Fruit fly (Drosophila melanogaster): ENCODE data around the gene XNP.

Gene XNP

DNA sequence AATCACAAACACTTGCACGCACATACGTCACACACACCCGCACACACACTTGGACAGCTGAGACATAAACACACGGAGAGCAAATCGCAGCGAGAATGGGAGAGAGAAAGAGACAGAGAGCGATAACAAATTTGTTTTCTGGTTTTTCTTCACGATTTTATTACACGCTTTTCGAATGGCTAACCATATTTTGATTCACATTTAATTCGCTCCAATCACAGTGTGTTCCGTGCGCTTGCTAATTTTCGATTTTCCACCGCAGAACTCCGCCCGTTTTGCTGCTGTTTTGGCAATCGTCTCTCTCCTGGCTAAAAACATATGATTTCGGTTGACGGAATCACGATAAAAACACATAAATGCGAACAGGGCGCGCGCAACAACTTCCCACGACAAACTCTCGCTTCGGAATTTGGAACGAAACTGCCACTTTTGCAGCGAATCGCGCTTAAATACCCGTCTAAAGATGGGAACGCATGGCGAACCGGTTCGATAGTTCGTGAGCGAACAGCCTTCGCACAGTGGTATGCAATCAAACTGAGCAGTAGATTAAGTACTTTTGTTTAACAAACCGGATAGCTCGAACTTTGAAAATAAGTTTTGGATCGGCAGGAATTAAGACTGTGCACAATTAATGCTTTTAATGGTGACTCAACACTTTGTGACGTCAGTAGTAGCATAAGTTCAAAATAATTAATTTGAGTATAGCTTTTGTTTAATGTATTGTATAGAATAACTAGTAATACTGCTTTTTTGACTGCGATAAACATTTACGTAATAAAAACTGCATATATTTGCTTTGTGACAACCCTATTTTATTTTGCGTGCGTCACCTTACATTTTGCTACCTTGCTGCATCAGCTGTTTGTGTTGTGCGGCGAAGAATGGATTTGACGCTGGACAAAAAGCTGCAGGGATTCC lies 9.7 kb downstream of the XNP start, which contains the start of the genes Fur1 and Vps33B (continued):
- peak; percentile 94 for TF ChIP-seq CG11695 (GFP tag; IDR thresholded peaks at IDR 0.05)
- peak; percentile 92 for TF ChIP-seq oc (tag; optimal IDR thresholded peaks at IDR 0.05)
- peak; percentile 100 for TF ChIP-seq Med (GFP tag)
- TF ChIP-seq YL-1 (GFP tag; optimal IDR thresholded peaks at IDR 0.05) = peak; percentile 93
- peak; percentile 92 for TF ChIP-seq p53 (GFP tag; optimal IDR thresholded peaks at IDR 0.05)
- TF ChIP-seq sisA (GFP tag; IDR thresholded peaks at IDR 0.05) = peak; percentile 96
- peak; percentile 96 for TF ChIP-seq da (GFP tag; optimal IDR thresholded peaks at IDR 0.05)
- peak; percentile 97 for TF ChIP-seq dmrt99B (tag; optimal IDR thresholded peaks at IDR 0.05)
- peak; percentile 95 for TF ChIP-seq CG1603 (tag; optimal IDR thresholded peaks at IDR 0.05)
- TF ChIP-seq CG10147 (GFP tag; optimal IDR thresholded peaks at IDR 0.05) = peak; percentile 94
- TF ChIP-seq CG1529 (GFP tag; optimal IDR thresholded peaks at IDR 0.05) = peak; percentile 94
- TF ChIP-seq btn (GFP tag; optimal IDR thresholded peaks at IDR 0.05) = peak; percentile 97
- TF ChIP-seq Dip2 (GFP tag; IDR thresholded peaks at IDR 0.05) = peak; percentile 76; the same call in 1 of the 2 replicates
- TF ChIP-seq CG7963 (GFP tag; IDR thresholded peaks at IDR 0.05; ENCODE audit: partially characterized antibody) = peak; percentile 74
- TF ChIP-seq CG31365 (tag; optimal IDR thresholded peaks at IDR 0.05) = peak; percentile 77
- TF ChIP-seq pita (GFP tag; optimal IDR thresholded peaks at IDR 0.05) = no peak
- peak; percentile 80 for TF ChIP-seq fd64A (GFP tag; optimal IDR thresholded peaks at IDR 0.05)
- TF ChIP-seq CG9932 (GFP tag; IDR thresholded peaks at IDR 0.05) = peak; percentile 97
- peak; percentile 95 for TF ChIP-seq MBD-R2 (GFP tag; IDR thresholded peaks at IDR 0.05)
- peak; percentile 98 for TF ChIP-seq Mad (GFP tag; optimal IDR thresholded peaks at IDR 0.05)
- peak; percentile 98 for TF ChIP-seq phol (tag; optimal IDR thresholded peaks at IDR 0.05)
- TF ChIP-seq HmgZ (tag; optimal IDR thresholded peaks at IDR 0.05) = peak; percentile 98
- TF ChIP-seq tx (GFP tag; optimal IDR thresholded peaks at IDR 0.05) = peak; percentile 99
- TF ChIP-seq dimm (GFP tag; IDR thresholded peaks at IDR 0.05) = peak; percentile 86
- peak; percentile 98 for TF ChIP-seq CG12942 (GFP tag; optimal IDR thresholded peaks at IDR 0.05)
- peak; percentile 95 for TF ChIP-seq CG34422 (GFP tag; IDR thresholded peaks at IDR 0.05)
- TF ChIP-seq CG2875 (GFP tag; optimal IDR thresholded peaks at IDR 0.05) = peak; percentile 93
- peak; percentile 78 for TF ChIP-seq CG7928 (GFP tag; optimal IDR thresholded peaks at IDR 0.05)
- peak; percentile 55; the same call in 1 of the 2 replicates for TF ChIP-seq crol (GFP tag; IDR thresholded peaks at IDR 0.05)
- peak; percentile 72 for TF ChIP-seq Adf1 (GFP tag; IDR thresholded peaks at IDR 0.05)
- peak; percentile 84 for TF ChIP-seq sens-2 (GFP tag; IDR thresholded peaks at IDR 0.05)
- peak; percentile 83 for TF ChIP-seq TFAM (GFP tag; optimal IDR thresholded peaks at IDR 0.05)
- peak; percentile 92 for TF ChIP-seq Vsx1 (GFP tag; optimal IDR thresholded peaks at IDR 0.05)
- TF ChIP-seq CG12391 (tag; optimal IDR thresholded peaks at IDR 0.05) = peak; percentile 98
- peak; percentile 94 for TF ChIP-seq lbe (GFP tag; optimal IDR thresholded peaks at IDR 0.05)
- peak; percentile 95 for TF ChIP-seq CG11504 (tag; optimal IDR thresholded peaks at IDR 0.05)
- TF ChIP-seq Doc3 (GFP tag; IDR thresholded peaks at IDR 0.05; ENCODE audit: partially characterized antibody) = peak; percentile 68
- TF ChIP-seq seq (GFP tag; IDR thresholded peaks at IDR 0.05) = peak; percentile 93
- TF ChIP-seq chm (GFP tag; IDR thresholded peaks at IDR 0.05) = peak; percentile 84
- peak; percentile 93 for TF ChIP-seq CG7372 (GFP tag; IDR thresholded peaks at IDR 0.05)
- peak; percentile 88 for TF ChIP-seq CG5953 (GFP tag; IDR thresholded peaks at IDR 0.05)
- peak; percentile 95 for TF ChIP-seq E2f1 (GFP tag; IDR thresholded peaks at IDR 0.05)
- TF ChIP-seq hbn (GFP tag; IDR thresholded peaks at IDR 0.05; ENCODE audit: partially characterized antibody) = peak; percentile 68
- TF ChIP-seq BEAF-32 (GFP tag; optimal IDR thresholded peaks at IDR 0.05) = peak; percentile 90
- peak; percentile 96 for TF ChIP-seq CG18619 (GFP tag; optimal IDR thresholded peaks at IDR 0.05)
- peak; percentile 93 for TF ChIP-seq Awh (GFP tag; IDR thresholded peaks at IDR 0.05)
- TF ChIP-seq tna (GFP tag; IDR thresholded peaks at IDR 0.05; ENCODE audit: partially characterized antibody) = peak; percentile 69
- TF ChIP-seq CG12219 (GFP tag; optimal IDR thresholded peaks at IDR 0.05) = peak; percentile 96

Data from whole organism, embryonic.